Worm (Caenorhabditis elegans): ENCODE measurements around the gene T05C12.11.

ce11 chrII:8212680-8213079 lies 42.4 kb upstream of the T05C12.11 start, which contains the start of gene twk-3:
- no peak for TF ChIP-seq him-1 (tag; optimal IDR thresholded peaks at IDR 0.05)
- TF ChIP-seq dao-5 (tag; optimal IDR thresholded peaks at IDR 0.05) = no peak
